Fruit fly (Drosophila melanogaster) whole organism, adult: ENCODE results near the gene Cpr65Ec.

Experiments used
- CG11617 ChIP-seq: fragments of 200-800 bp; sonication (Bioruptor generic); optimal IDR thresholded peaks from 2 replicates; lab custom pipeline; 2017; ENCODE audit warnings: mild to moderate bottlenecking, missing biosample characterization, missing genetic modification reagents, missing genetic modification characterization
- CG5204 ChIP-seq: fragments of 200-800 bp; sonication (Bioruptor generic); optimal IDR thresholded peaks from 2 replicates; lab custom pipeline; 2016; ENCODE audit warnings: missing biosample characterization, missing genetic modification characterization
- Hr96 ChIP-seq: fragments of 200-800 bp; sonication (Bioruptor generic); optimal IDR thresholded peaks from 2 replicates; lab custom pipeline; 2016; ENCODE audit warnings: missing biosample characterization, missing genetic modification characterization
- Mnt ChIP-seq: fragments of 200-800 bp; sonication (Bioruptor generic); optimal IDR thresholded peaks from 2 replicates; lab custom pipeline; 2016; ENCODE audit warnings: missing biosample characterization, mild to moderate bottlenecking, missing genetic modification characterization

- TF ChIP-seq CG5204 (GFP tag; lab: Kevin White, UChicago) (no peak), Hr96 (GFP tag; lab: Kevin White, UChicago) (no peak), CG11617 (GFP tag; lab: Kevin White, UChicago) (no peak), Mnt (GFP tag; lab: Kevin White, UChicago) (no peak)
These were observed 37.6 kb downstream of the Cpr65Ec start, which contains the start of gene Acbp3 for dm6 chr3L:7130574-7130973.
